Worm (Caenorhabditis elegans) whole organism, L4/young adult: ENCODE results near the gene fbxc-40.

Experiments
- W03F9.2 ChIP-seq: fragments of 150-350 bp; optimal IDR thresholded peaks from 2 replicates; lab custom pipeline; 2014; ENCODE audit warnings: missing biosample characterization, missing genetic modification characterization
- dao-5 ChIP-seq: sonication (generic microtip); optimal IDR thresholded peaks from 2 replicates; lab custom pipeline; 2016; ENCODE audit warnings: missing genotype, missing genetic modification characterization, moderate library complexity, missing compliant biosample characterization

DNA sequence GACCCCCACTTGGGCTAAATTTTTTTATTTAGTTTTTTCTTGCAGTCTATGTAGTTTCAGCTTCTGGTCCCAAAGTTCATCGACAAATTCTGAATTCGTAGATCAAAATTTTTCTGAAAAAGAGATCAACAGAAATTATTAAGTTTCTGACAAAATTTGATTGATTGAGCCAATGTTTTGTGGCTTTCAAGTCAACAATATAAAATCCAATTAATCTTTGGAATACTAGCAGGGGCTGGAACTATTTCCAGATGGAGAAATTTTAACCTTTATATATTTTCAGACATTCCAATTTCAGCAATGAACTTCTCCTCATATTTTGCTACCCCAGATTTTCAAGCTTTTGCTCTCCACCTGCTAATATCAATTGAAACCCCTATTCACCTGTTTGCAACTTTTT lies 3.0 kb upstream of the fbxc-40 start, which contains the start of gene srh-274:
- TF ChIP-seq dao-5 (tag; lab: Kevin White, UChicago) (no peak), W03F9.2 (tag; lab: Kevin White, UChicago) (no peak)
